Fruit fly (Drosophila melanogaster) whole organism, embryonic: ENCODE data around the gene vari.

Experiments used
- Atf-2 ChIP-seq: fragments of 200-800 bp; sonication (Bioruptor generic); optimal IDR thresholded peaks from 2 replicates; lab custom pipeline; 2016; ENCODE audit warnings: missing biosample characterization, missing genetic modification characterization
- CG16813 ChIP-seq: fragments of 200-800 bp; sonication (Bioruptor generic); IDR thresholded peaks from 3 replicates; pipeline ENCODE4 v1.3.6; 2022; ENCODE audit warnings: missing biosample characterization, missing genetic modification characterization; ENCODE audit not compliant: partially characterized antibody
- CG34224 ChIP-seq: fragments of 200-800 bp; sonication (Bioruptor generic); IDR thresholded peaks from 3 replicates; pipeline ENCODE4 v1.3.6; 2022; ENCODE audit warnings: missing biosample characterization, missing genetic modification characterization; ENCODE audit not compliant: partially characterized antibody

dm6 chr2L:20801801-20802200 is 5.0 kb upstream of the vari start:
- TF ChIP-seq CG16813 (GFP tag; lab: Robert Waterston, UW) (no peak), CG34224 (GFP tag; lab: Robert Waterston, UW) (no peak), Atf-2 (no peak)
